Worm (Caenorhabditis elegans) whole organism, young adult: ENCODE measurements around the gene F59F5.7.

ENCODE experiments used
- B0019.2 ChIP-seq: fragments of 200-800 bp; sonication (Bioruptor generic); conservative IDR thresholded peaks from 2 replicates; pipeline ENCODE4 v1.3.6; 2022; ENCODE audit warnings: missing genetic modification reagents, missing genetic modification characterization, missing compliant biosample characterization
- F39B2.1 ChIP-seq: fragments of 200-800 bp; sonication (Bioruptor generic); IDR thresholded peaks from 2 replicates; pipeline ENCODE4 v1.3.6; 2022; ENCODE audit warnings: missing genetic modification reagents, missing genetic modification characterization, missing compliant biosample characterization
- K12H6.12 ChIP-seq: fragments of 200-800 bp; sonication (Bioruptor generic); optimal IDR thresholded peaks from 2 replicates; lab custom pipeline; 2018; ENCODE audit warnings: mild to moderate bottlenecking, missing genetic modification characterization, missing compliant biosample characterization
- T07F8.4 ChIP-seq: sonication (generic microtip); optimal IDR thresholded peaks from 2 replicates; lab custom pipeline; 2016; ENCODE audit warnings: mild to moderate bottlenecking, missing genetic modification characterization, moderate library complexity, missing compliant biosample characterization
- atf-7 ChIP-seq: sonication (generic microtip); optimal IDR thresholded peaks from 2 replicates; lab custom pipeline; 2017; ENCODE audit warnings: mild to moderate bottlenecking, missing genetic modification characterization, missing compliant biosample characterization
- athp-1 ChIP-seq: sonication (generic microtip); optimal IDR thresholded peaks from 2 replicates; lab custom pipeline; 2017; ENCODE audit warnings: mild to moderate bottlenecking, missing genetic modification characterization, missing compliant biosample characterization
- attf-5 ChIP-seq: fragments of 200-800 bp; sonication (Bioruptor generic); optimal IDR thresholded peaks from 2 replicates; lab custom pipeline; 2018; ENCODE audit warnings: mild to moderate bottlenecking, missing genetic modification characterization, missing compliant biosample characterization
- attf-6 ChIP-seq: fragments of 200-800 bp; sonication (Bioruptor generic); IDR thresholded peaks from 2 replicates; pipeline ENCODE4 v1.3.6; 2022; ENCODE audit warnings: missing genetic modification reagents, missing genetic modification characterization, missing compliant biosample characterization
- bed-1 ChIP-seq: fragments of 200-800 bp; sonication (Bioruptor generic); IDR thresholded peaks from 2 replicates; pipeline ENCODE4 v1.3.6; 2022; ENCODE audit warnings: missing genetic modification reagents, missing genetic modification characterization, missing compliant biosample characterization
- ceh-27 ChIP-seq: fragments of 200-800 bp; sonication (Bioruptor generic); optimal IDR thresholded peaks from 2 replicates; lab custom pipeline; 2018; ENCODE audit warnings: mild to moderate bottlenecking, missing genetic modification characterization, moderate library complexity, missing compliant biosample characterization
- ceh-58 ChIP-seq: fragments of 200-800 bp; sonication (Bioruptor generic); IDR thresholded peaks from 2 replicates; pipeline ENCODE4 v1.3.6; 2022; ENCODE audit warnings: missing genetic modification characterization, missing compliant biosample characterization
- ceh-79 ChIP-seq: sonication (generic microtip); optimal IDR thresholded peaks from 2 replicates; lab custom pipeline; 2017; ENCODE audit warnings: mild to moderate bottlenecking, missing genetic modification characterization, missing compliant biosample characterization
- ceh-91 ChIP-seq: fragments of 200-800 bp; sonication (Bioruptor generic); IDR thresholded peaks from 2 replicates; pipeline ENCODE4 v1.3.6; 2022; ENCODE audit warnings: missing genetic modification reagents, missing genetic modification characterization, missing compliant biosample characterization
- chd-7 ChIP-seq: sonication (generic microtip); optimal IDR thresholded peaks from 2 replicates; lab custom pipeline; 2016; ENCODE audit warnings: mild to moderate bottlenecking, missing genetic modification characterization, moderate library complexity, missing compliant biosample characterization
- die-1 ChIP-seq: sonication (generic microtip); optimal IDR thresholded peaks from 2 replicates; lab custom pipeline; 2016; ENCODE audit warnings: missing genotype, mild to moderate bottlenecking, missing genetic modification characterization, missing compliant biosample characterization
- efl-1 ChIP-seq: fragments of 150-350 bp; optimal IDR thresholded peaks from 2 replicates; lab custom pipeline; 2014; ENCODE audit warnings: missing biosample characterization, missing genetic modification reagents, missing genetic modification characterization
- gei-17 ChIP-seq: fragments of 200-800 bp; sonication (Bioruptor generic); optimal IDR thresholded peaks from 2 replicates; lab custom pipeline; 2018; ENCODE audit warnings: mild to moderate bottlenecking, missing genetic modification characterization, missing compliant biosample characterization
- hlh-12 ChIP-seq: sonication (generic microtip); optimal IDR thresholded peaks from 2 replicates; lab custom pipeline; 2016; ENCODE audit warnings: missing genetic modification characterization, missing compliant biosample characterization
- hrde-1 ChIP-seq: sonication (generic microtip); optimal IDR thresholded peaks from 2 replicates; lab custom pipeline; 2016; ENCODE audit warnings: missing genetic modification characterization, mild to moderate bottlenecking, missing compliant biosample characterization, moderate library complexity, missing genotype, missing genetic modification reagents, borderline replicate concordance
- lin-35 ChIP-seq, 3 experiments: fragments of 150-350 bp in 2 of 3; sonication (generic microtip) in 1 of 3; optimal IDR thresholded peaks; 2 replicates each; lab custom pipeline; 2014 to 2018; ENCODE audit warnings: missing biosample characterization in 3 of 3, missing genetic modification characterization in 3 of 3, missing genetic modification reagents in 3 of 3
- lin-40 ChIP-seq: sonication (generic microtip); optimal IDR thresholded peaks from 2 replicates; lab custom pipeline; 2016; ENCODE audit warnings: missing genetic modification characterization, mild to moderate bottlenecking, missing compliant biosample characterization, missing genotype, missing genetic modification reagents
- lir-1 ChIP-seq: fragments of 200-800 bp; sonication (Bioruptor generic); conservative IDR thresholded peaks from 2 replicates; pipeline ENCODE4 v1.3.6; 2022; ENCODE audit warnings: missing genetic modification reagents, missing genetic modification characterization, missing compliant biosample characterization
- lsy-27 ChIP-seq: sonication (generic microtip); optimal IDR thresholded peaks from 2 replicates; lab custom pipeline; 2017; ENCODE audit warnings: missing genetic modification characterization, mild to moderate bottlenecking, missing compliant biosample characterization, antibody characterized with exemption, missing genotype, borderline replicate concordance; ENCODE audit not compliant: insufficient read depth
- madf-10 ChIP-seq: sonication (generic microtip); optimal IDR thresholded peaks from 2 replicates; lab custom pipeline; 2016; ENCODE audit warnings: mild to moderate bottlenecking, missing genetic modification characterization, missing compliant biosample characterization
- madf-6 ChIP-seq: fragments of 200-800 bp; sonication (Bioruptor generic); IDR thresholded peaks from 2 replicates; pipeline ENCODE4 v1.3.6; 2022; ENCODE audit warnings: missing genetic modification reagents, missing genetic modification characterization, missing compliant biosample characterization
- mxl-1 ChIP-seq: sonication (generic microtip); optimal IDR thresholded peaks from 2 replicates; lab custom pipeline; 2016; ENCODE audit warnings: missing genetic modification characterization, missing compliant biosample characterization
- nfya-2 ChIP-seq: fragments of 200-800 bp; sonication (Bioruptor generic); IDR thresholded peaks from 2 replicates; pipeline ENCODE4 v1.3.6; 2022; ENCODE audit warnings: missing genetic modification reagents, missing genetic modification characterization, missing compliant biosample characterization
- nhr-120 ChIP-seq: fragments of 200-800 bp; sonication (Bioruptor generic); IDR thresholded peaks from 2 replicates; pipeline ENCODE4 v1.3.6; 2022; ENCODE audit warnings: missing genetic modification characterization, missing compliant biosample characterization
- nhr-80 ChIP-seq: sonication (generic microtip); optimal IDR thresholded peaks from 2 replicates; lab custom pipeline; 2016; ENCODE audit warnings: missing genetic modification characterization, missing compliant biosample characterization
- pbrm-1 ChIP-seq: fragments of 200-800 bp; sonication (Bioruptor generic); IDR thresholded peaks from 2 replicates; pipeline ENCODE4 v1.3.6; 2022; ENCODE audit warnings: missing genetic modification reagents, missing genetic modification characterization, missing compliant biosample characterization
- rcor-1 ChIP-seq: fragments of 200-800 bp; sonication (Bioruptor generic); IDR thresholded peaks from 2 replicates; pipeline ENCODE4 v1.3.6; 2022; ENCODE audit warnings: missing genetic modification reagents, missing genetic modification characterization, missing compliant biosample characterization
- repo-1 ChIP-seq: sonication (generic microtip); optimal IDR thresholded peaks from 2 replicates; lab custom pipeline; 2017; ENCODE audit warnings: mild to moderate bottlenecking, missing genetic modification characterization, missing compliant biosample characterization
- sdz-38 ChIP-seq: sonication (generic microtip); optimal IDR thresholded peaks from 2 replicates; lab custom pipeline; 2016; ENCODE audit warnings: missing genotype, missing genetic modification characterization, missing compliant biosample characterization
- snpc-1.1 ChIP-seq: sonication (generic microtip); optimal IDR thresholded peaks from 2 replicates; lab custom pipeline; 2017; ENCODE audit warnings: missing genetic modification characterization, mild to moderate bottlenecking, missing compliant biosample characterization, antibody characterized with exemption, moderate library complexity, missing genotype, missing genetic modification reagents; ENCODE audit not compliant: insufficient read depth
- snpc-4 ChIP-seq, 5 experiments: fragments of 150-350 bp in 1 of 5; sonication (generic microtip) in 4 of 5; optimal IDR thresholded peaks; 2 replicates each; lab custom pipeline; 2014 to 2018; ENCODE audit warnings: missing genetic modification characterization in 5 of 5, missing biosample characterization in 3 of 5, antibody characterized with exemption in 2 of 5, mild to moderate bottlenecking in 2 of 5, missing compliant biosample characterization in 2 of 5, missing genotype in 2 of 5, moderate library complexity in 2 of 5, missing genetic modification reagents in 1 of 5
- somi-1 ChIP-seq: fragments of 200-800 bp; sonication (Bioruptor generic); optimal IDR thresholded peaks from 2 replicates; lab custom pipeline; 2018; ENCODE audit warnings: mild to moderate bottlenecking, missing genetic modification characterization, missing compliant biosample characterization
- tlf-1 ChIP-seq: fragments of 200-800 bp; sonication (Bioruptor generic); optimal IDR thresholded peaks from 2 replicates; lab custom pipeline; 2018; ENCODE audit warnings: mild to moderate bottlenecking, missing genetic modification characterization, missing compliant biosample characterization
- ztf-26 ChIP-seq: sonication (generic microtip); optimal IDR thresholded peaks from 2 replicates; lab custom pipeline; 2017; ENCODE audit warnings: missing genetic modification characterization, missing compliant biosample characterization

Gene F59F5.7

ce11 chrX:10541789-10542188 lies 17.5 kb upstream of the F59F5.7 start:
- no peak for TF ChIP-seq hlh-12 (tag; lab: Kevin White, UChicago)
- TF ChIP-seq bed-1 (GFP tag; lab: Robert Waterston, UW) = no peak
- no peak for TF ChIP-seq ceh-91 (GFP tag; lab: Robert Waterston, UW)
- TF ChIP-seq ceh-79 (tag; lab: Kevin White, UChicago) = no peak

ce11 chrX:10542313-10543048 lies 16.8 kb upstream of the F59F5.7 start, which contains the start of the genes F59F5.3 and F59F5.4:
Gene F59F5.3, minus strand, starts transcription at chrX:10542413.
Gene F59F5.4, plus strand, starts transcription at chrX:10542998.
- TF ChIP-seq atf-7 = no peak
- TF ChIP-seq, all 124 proteins: peak for 0

ce11 chrX:10545716-10546115 lies 13.6 kb upstream of the F59F5.7 start, which contains the start of gene F59F5.5:
Gene F59F5.5, plus strand, starts transcription at chrX:10546016.
- TF ChIP-seq nhr-80 (tag; lab: Kevin White, UChicago) (no peak), attf-5 (GFP tag; lab: Kevin White, UChicago) (no peak), hrde-1 (tag; lab: Kevin White, UChicago) (no peak), sdz-38 (tag; lab: Kevin White, UChicago) (no peak), lsy-27 (tag; lab: Kevin White, UChicago) (no peak), ceh-58 (GFP tag; lab: Robert Waterston, UW) (no peak), rcor-1 (GFP tag; lab: Robert Waterston, UW) (no peak), snpc-1.1 (tag; lab: Kevin White, UChicago) (no peak), nfya-2 (no peak), attf-6 (GFP tag; lab: Robert Waterston, UW) (no peak), snpc-4 (GFP tag; optimal IDR thresholded peaks at IDR 0.05; lab: Kevin White, UChicago) (no peak), snpc-4 (tag; optimal IDR thresholded peaks at IDR 0.05; lab: Kevin White, UChicago) (no peak)

ce11 chrX:10553048-10553447 lies 6.3 kb upstream of the F59F5.7 start:
- TF ChIP-seq repo-1 (tag; lab: Kevin White, UChicago) = no peak
- TF ChIP-seq F39B2.1 (GFP tag; lab: Robert Waterston, UW) = no peak
- TF ChIP-seq die-1 (tag; lab: Kevin White, UChicago) = no peak
- no peak for TF ChIP-seq gei-17 (GFP tag; lab: Kevin White, UChicago)
- no peak for TF ChIP-seq nfya-2
- no peak for TF ChIP-seq madf-10 (tag; lab: Kevin White, UChicago)
- TF ChIP-seq T07F8.4 = no peak

- TF ChIP-seq madf-6 (GFP tag; lab: Robert Waterston, UW) (no peak), ztf-26 (tag; lab: Kevin White, UChicago) (peak; percentile 37), lin-40 (peak; percentile 64), efl-1 (GFP tag; lab: Kevin White, UChicago) (no peak), pbrm-1 (GFP tag; lab: Robert Waterston, UW) (peak; percentile 32; the same call in 1 of the 2 replicates), ceh-27 (GFP tag; lab: Kevin White, UChicago) (peak; percentile 56), tlf-1 (GFP tag; lab: Kevin White, UChicago) (no peak), B0019.2 (GFP tag; lab: Robert Waterston, UW) (no peak), lin-35 (GFP tag; optimal IDR thresholded peaks at IDR 0.05; lab: Kevin White, UChicago) (peak in 1 of 3 experiments; percentile 11), somi-1 (GFP tag; lab: Kevin White, UChicago) (peak; percentile 75), lir-1 (GFP tag; lab: Robert Waterston, UW) (0 out of 2 replicates have a peak, but pooled peaks have one; percentile 32), nhr-120 (no peak), K12H6.12 (tag; lab: Kevin White, UChicago) (peak; percentile 88), snpc-4 (GFP tag; optimal IDR thresholded peaks at IDR 0.05; lab: Kevin White, UChicago) (peak; percentile 46), snpc-4 (tag; optimal IDR thresholded peaks at IDR 0.05; lab: Kevin White, UChicago) (peak in 2 of 4 experiments; percentile 14 to 21), mxl-1 (tag; lab: Kevin White, UChicago) (no peak), chd-7 (tag; lab: Kevin White, UChicago) (peak; percentile 55), athp-1 (tag; lab: Kevin White, UChicago) (no peak)
These were observed 3.9 kb upstream of the F59F5.7 start, which contains the start of gene syd-2 for ce11 chrX:10555189-10555964. Gene syd-2, minus strand, starts transcription at chrX:10555239.
